Fruit fly (Drosophila melanogaster): ENCODE measurements around the gene sofe.

DNA sequence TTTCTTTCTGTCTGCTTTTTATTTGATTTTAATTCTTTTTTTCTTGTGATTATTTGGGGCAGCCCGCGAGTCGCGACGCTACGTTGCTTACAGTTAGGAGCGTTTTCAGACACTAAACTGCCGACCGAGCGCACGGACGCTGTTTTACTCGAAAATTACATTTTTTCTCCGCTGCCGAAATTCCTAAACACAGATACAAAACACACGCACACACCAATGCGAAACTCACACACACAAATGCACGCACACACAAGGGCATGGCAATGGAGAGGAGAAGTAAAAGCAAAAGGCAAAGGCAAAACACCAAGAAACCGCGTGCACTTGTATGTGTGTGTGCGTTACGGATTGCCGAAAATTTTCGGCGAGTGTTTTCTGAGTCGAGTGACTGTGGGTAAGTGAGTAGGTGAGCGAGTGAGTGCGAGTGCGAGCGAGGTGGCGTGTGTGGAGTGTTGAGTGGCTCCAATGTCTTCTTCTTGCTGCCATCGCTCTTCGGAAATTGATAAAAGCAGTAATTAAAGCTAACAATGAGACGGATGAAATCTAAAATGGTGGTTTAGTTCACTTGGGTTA, 41.6 kb downstream of the sofe start:
- TF ChIP-seq CG33017 (tag; optimal IDR thresholded peaks at IDR 0.05) (no peak), Mnt (GFP tag; optimal IDR thresholded peaks at IDR 0.05) (no peak), toe (GFP tag; optimal IDR thresholded peaks at IDR 0.05) (no peak), kay (GFP tag; ENCODE audit: borderline replicate concordance) (no peak), CG11617 (GFP tag; optimal IDR thresholded peaks at IDR 0.05) (no peak), ovo (GFP tag; optimal IDR thresholded peaks at IDR 0.05) (no peak)

All from whole organism, adult.